Worm (Caenorhabditis elegans) whole organism, midembryonic: Measurements from ENCODE around the gene C03C10.2.

ENCODE experiments used
- T22C8.4 ChIP-seq: fragments of 200-800 bp; sonication (Bioruptor generic); IDR thresholded peaks from 2 replicates; pipeline ENCODE4 v1.3.6; 2022; ENCODE audit warnings: missing genetic modification characterization, missing compliant biosample characterization
- cog-1 ChIP-seq: sonication (generic microtip); optimal IDR thresholded peaks from 2 replicates; lab custom pipeline; 2016; ENCODE audit warnings: missing genetic modification characterization, missing compliant biosample characterization
- flt-1 ChIP-seq: fragments of 200-800 bp; sonication (Bioruptor generic); IDR thresholded peaks from 2 replicates; pipeline ENCODE4 v1.3.6; 2022; ENCODE audit warnings: missing genetic modification characterization, missing compliant biosample characterization
- klf-2 ChIP-seq: fragments of 200-800 bp; sonication (Bioruptor generic); conservative IDR thresholded peaks from 2 replicates; pipeline ENCODE4 v1.3.6; 2022; ENCODE audit warnings: missing genetic modification reagents, missing genetic modification characterization, missing compliant biosample characterization
- med-1 ChIP-seq: sonication (generic microtip); optimal IDR thresholded peaks from 2 replicates; lab custom pipeline; 2017; ENCODE audit warnings: missing genetic modification characterization, mild to moderate bottlenecking, missing compliant biosample characterization, antibody characterized with exemption, missing genetic modification reagents; ENCODE audit not compliant: insufficient read depth
- tab-1 ChIP-seq: fragments of 200-800 bp; sonication (Bioruptor generic); IDR thresholded peaks from 2 replicates; pipeline ENCODE4 v1.3.6; 2022; ENCODE audit warnings: missing genetic modification characterization, missing compliant biosample characterization
- ztf-23 ChIP-seq: fragments of 200-800 bp; sonication (Bioruptor generic); IDR thresholded peaks from 2 replicates; pipeline ENCODE4 v1.3.6; 2022; ENCODE audit warnings: missing genetic modification reagents, missing genetic modification characterization, missing compliant biosample characterization
- ztf-29 ChIP-seq: fragments of 200-800 bp; sonication (Bioruptor generic); IDR thresholded peaks from 2 replicates; pipeline ENCODE4 v1.3.6; 2022; ENCODE audit warnings: missing genetic modification reagents, missing genetic modification characterization, missing compliant biosample characterization

DNA sequence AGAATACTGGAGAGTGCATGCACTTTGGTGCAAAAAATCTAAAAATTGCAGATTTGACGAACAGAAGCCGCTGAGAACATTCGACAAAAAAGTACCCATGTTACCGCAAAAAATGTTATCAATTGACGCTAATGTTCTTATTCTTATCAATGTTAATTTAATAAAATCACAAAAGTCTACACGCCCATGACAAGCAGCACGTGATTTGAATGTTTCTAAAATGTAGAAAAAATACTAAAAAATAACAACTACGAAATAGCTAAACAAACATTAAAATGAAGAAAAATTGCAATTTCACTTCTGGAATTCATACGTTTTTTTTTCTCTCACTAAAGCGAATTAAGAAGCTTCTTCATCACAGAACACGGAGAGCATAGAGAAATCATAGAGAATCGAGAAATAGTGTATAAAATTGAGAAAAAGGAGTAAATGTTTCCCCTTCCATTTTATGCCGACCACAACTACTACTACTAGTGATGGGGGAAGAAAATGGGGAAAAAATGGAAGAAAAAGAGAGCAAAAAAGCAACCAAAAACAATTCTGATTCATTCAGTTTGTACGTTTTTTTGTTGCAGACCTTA is 2.4 kb upstream of the C03C10.2 start:
- TF ChIP-seq T22C8.4 (GFP tag; lab: Robert Waterston, UW): no peak
- TF ChIP-seq flt-1 (GFP tag; lab: Robert Waterston, UW): no peak
- no peak for TF ChIP-seq cog-1 (tag; lab: Kevin White, UChicago)
- no peak for TF ChIP-seq med-1 (GFP tag; lab: Kevin White, UChicago)
- TF ChIP-seq ztf-23 (GFP tag; lab: Robert Waterston, UW): no peak
- no peak for TF ChIP-seq ztf-29
- no peak for TF ChIP-seq tab-1 (GFP tag; lab: Robert Waterston, UW)
- TF ChIP-seq klf-2 (GFP tag; lab: Robert Waterston, UW): no peak
